Fruit fly (Drosophila melanogaster) whole organism, adult: ENCODE results near the gene CG42460.

Experiments
- CG33017 ChIP-seq: fragments of 200-800 bp; sonication (Bioruptor generic); optimal IDR thresholded peaks from 2 replicates; lab custom pipeline; 2018; ENCODE audit warnings: missing biosample characterization, mild to moderate bottlenecking, missing genetic modification characterization, moderate library complexity
- Hr96 ChIP-seq: fragments of 200-800 bp; sonication (Bioruptor generic); optimal IDR thresholded peaks from 2 replicates; lab custom pipeline; 2016; ENCODE audit warnings: missing biosample characterization, missing genetic modification characterization
- kay ChIP-seq: fragments of 200-800 bp; sonication (Bioruptor generic); peaks from one replicate; lab custom pipeline; 2016; ENCODE audit warnings: missing biosample characterization, missing genetic modification characterization, borderline replicate concordance
- toe ChIP-seq: fragments of 200-800 bp; sonication (Bioruptor generic); optimal IDR thresholded peaks from 2 replicates; lab custom pipeline; 2016; ENCODE audit warnings: missing biosample characterization, missing genetic modification characterization

- TF ChIP-seq toe (GFP tag; lab: Kevin White, UChicago) = no peak
- TF ChIP-seq kay = no peak
- TF ChIP-seq Hr96 (GFP tag; lab: Kevin White, UChicago) = no peak
- TF ChIP-seq CG33017 (tag; lab: Kevin White, UChicago) = peak; percentile 24
Measured at dm6 chr2L:3371340-3371739, 17.0 kb downstream of the CG42460 start.
